Fruit fly (Drosophila melanogaster): Measurements from ENCODE around the gene Dph1.

Dph1 gene

DNA sequence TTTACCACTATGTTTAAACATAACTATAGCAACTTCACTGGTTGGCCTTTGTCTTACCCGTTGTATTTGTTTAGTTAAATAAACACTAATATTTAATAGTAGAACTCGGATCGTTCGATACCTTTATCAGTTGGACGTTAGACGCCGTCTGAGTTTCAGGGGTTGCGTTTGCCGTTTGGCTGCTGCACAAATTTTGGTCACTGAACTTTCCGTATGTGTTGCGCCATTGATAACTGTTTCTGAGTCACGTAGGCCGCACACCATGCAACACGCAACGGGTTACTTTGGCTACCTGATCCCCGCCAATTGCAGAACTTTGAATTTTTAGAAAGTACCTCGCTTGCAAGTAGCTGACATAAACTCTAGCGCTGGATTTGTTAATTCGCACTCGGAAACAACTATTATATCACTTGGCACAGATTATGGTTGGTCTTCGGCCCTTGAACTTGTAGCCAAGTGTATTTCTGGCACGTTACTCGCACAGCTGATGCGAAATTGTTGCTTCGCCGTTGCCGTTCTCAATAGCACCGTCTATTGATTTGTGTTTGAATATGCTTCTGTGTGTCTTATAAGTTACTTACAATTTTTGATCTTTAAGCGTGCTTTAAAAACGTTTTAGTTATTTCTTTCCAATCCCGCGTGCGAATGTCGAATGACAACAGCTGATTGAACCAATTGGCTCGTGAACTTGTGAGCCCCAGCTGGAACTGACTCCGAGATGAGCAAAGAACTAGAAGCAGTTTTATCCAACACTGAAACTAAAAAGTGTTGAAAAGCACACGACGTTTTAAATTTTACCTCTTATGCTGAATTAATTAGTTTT lies at the start of gene Dph1 (continued):
- peak; percentile 75 for TF ChIP-seq Bdp1 (GFP tag; optimal IDR thresholded peaks at IDR 0.05)

DNA sequence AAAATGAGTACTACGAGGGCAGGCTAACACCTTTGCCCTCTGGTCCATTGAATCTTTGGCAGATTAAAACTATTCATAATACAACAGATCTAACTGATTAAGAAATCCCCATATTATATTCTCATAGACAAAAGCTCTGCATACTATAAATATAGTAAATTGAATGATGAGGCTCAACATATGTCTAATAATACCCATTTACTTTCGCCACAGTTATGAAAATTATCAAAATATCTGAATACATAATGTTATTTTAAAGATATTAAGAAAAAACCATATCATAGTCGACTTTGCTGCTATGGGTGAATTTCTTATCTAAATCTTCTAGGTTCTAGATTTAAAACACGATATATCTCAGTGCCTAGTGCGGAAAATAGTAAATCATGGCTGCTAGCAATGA lies 35.1 kb upstream of the Dph1 start, which contains the start of gene CG32087:
CG32087 (plus strand) TSS at position 301 of the 400 bp plus-strand sequence.
- TF ChIP-seq gro (GFP tag; optimal IDR thresholded peaks at IDR 0.05) (no peak), CG10366 (GFP tag; IDR thresholded peaks at IDR 0.05) (no peak), ase (GFP tag; IDR thresholded peaks at IDR 0.05) (no peak), caup (GFP tag; optimal IDR thresholded peaks at IDR 0.05; ENCODE audit: severe bottlenecking) (no peak)

DNA sequence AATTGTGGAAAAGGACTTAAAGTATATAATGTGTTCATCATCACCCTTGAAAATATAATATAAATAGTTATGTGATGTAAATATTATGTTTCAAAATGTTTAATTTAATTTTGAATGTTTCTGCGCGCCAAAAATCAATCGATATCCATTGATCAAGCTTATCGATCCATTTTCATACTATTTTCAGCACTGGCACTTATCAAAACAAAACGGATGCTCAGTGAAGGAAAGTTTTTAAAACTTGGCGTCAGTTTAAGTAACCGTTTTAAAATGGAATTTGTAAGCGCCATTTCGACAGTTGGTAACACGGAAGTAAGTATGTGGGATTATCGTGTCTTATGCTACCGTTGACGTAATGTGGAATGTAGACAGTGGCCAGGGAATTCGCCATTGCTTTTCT lies 31.4 kb upstream of the Dph1 start, which contains the start of gene sunn:
sunn (plus strand) TSS at position 202 of the 400 bp plus-strand sequence.
- TF ChIP-seq Fer2 (tag; optimal IDR thresholded peaks at IDR 0.05) (no peak), Hr78 (GFP tag; optimal IDR thresholded peaks at IDR 0.05) (peak in 1 of 2 experiments; percentile 80), pzg (GFP tag; optimal IDR thresholded peaks at IDR 0.05) (peak; percentile 1), CG1529 (GFP tag; optimal IDR thresholded peaks at IDR 0.05) (no peak), CG2116 (GFP tag; optimal IDR thresholded peaks at IDR 0.05) (no peak), stwl (tag; optimal IDR thresholded peaks at IDR 0.05) (peak; percentile 52), nerfin-1 (tag; optimal IDR thresholded peaks at IDR 0.05) (no peak), Dp (GFP tag; optimal IDR thresholded peaks at IDR 0.05) (peak; percentile 65), E2f2 (GFP tag; IDR thresholded peaks at IDR 0.05) (peak; percentile 80), amos (GFP tag; IDR thresholded peaks at IDR 0.05; ENCODE audit: partially characterized antibody) (no peak), Six4 (GFP tag; optimal IDR thresholded peaks at IDR 0.05) (no peak), CG10267 (tag; optimal IDR thresholded peaks at IDR 0.05) (peak; percentile 73), Dref (GFP tag; IDR thresholded peaks at IDR 0.05) (peak; percentile 59), Myb (GFP tag; optimal IDR thresholded peaks at IDR 0.05) (peak; percentile 3), Ets97D (GFP tag; optimal IDR thresholded peaks at IDR 0.05) (peak; percentile 20), BEAF-32 (GFP tag; optimal IDR thresholded peaks at IDR 0.05) (peak; percentile 10), salm (tag; optimal IDR thresholded peaks at IDR 0.05) (no peak), Sry-δ (GFP tag; optimal IDR thresholded peaks at IDR 0.05) (no peak), bbx (GFP tag; IDR thresholded peaks at IDR 0.05; ENCODE audit: partially characterized antibody) (peak; percentile 12; the same call in 1 of the 2 replicates), mirr (GFP tag; optimal IDR thresholded peaks at IDR 0.05) (no peak), zen (tag; optimal IDR thresholded peaks at IDR 0.05) (no peak)

DNA sequence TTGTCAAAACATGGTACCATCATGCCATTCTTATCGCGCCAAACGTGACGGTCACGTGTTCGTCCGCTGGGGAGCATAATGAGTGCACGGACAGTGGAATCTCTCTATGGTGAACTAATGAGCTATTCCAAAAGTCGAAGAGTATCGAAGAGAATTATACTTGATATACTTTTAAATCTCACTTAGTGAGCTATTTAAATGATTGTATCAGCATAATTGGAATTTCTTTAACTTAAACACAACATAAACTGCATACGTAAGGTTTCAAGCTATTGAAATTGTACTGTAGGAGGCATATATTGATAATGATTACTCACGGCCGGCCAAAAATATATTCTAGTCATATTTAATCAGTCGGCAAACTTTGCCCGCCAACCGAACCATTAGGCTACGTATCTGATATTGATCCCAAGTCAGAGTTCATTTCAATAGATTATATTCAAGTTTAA lies 24.8 kb upstream of the Dph1 start:
- TF ChIP-seq CG12769 (tag; optimal IDR thresholded peaks at IDR 0.05) (peak; percentile 52), dysf (GFP tag; IDR thresholded peaks at IDR 0.05) (peak; percentile 49; the same call in 2 of the 3 replicates), CG6175 (GFP tag; IDR thresholded peaks at IDR 0.05) (no peak), sim (GFP tag; IDR thresholded peaks at IDR 0.05) (no peak), CG11247 (GFP tag; IDR thresholded peaks at IDR 0.05) (peak; percentile 40; the same call in 1 of the 2 replicates), cwo (GFP tag; optimal IDR thresholded peaks at IDR 0.05) (peak; percentile 96), az2 (GFP tag; optimal IDR thresholded peaks at IDR 0.05) (no peak), CG7786 (GFP tag; optimal IDR thresholded peaks at IDR 0.05) (no peak), CG13894 (tag; optimal IDR thresholded peaks at IDR 0.05) (no peak), CG34224 (GFP tag; IDR thresholded peaks at IDR 0.05; ENCODE audit: partially characterized antibody) (no peak), lbe (GFP tag; optimal IDR thresholded peaks at IDR 0.05) (no peak), CG14441 (GFP tag; IDR thresholded peaks at IDR 0.05) (peak; percentile 46), CG14014 (GFP tag; IDR thresholded peaks at IDR 0.05) (peak; percentile 15; the same call in 1 of the 2 replicates), CG17385 (GFP tag; optimal IDR thresholded peaks at IDR 0.05) (peak; percentile 11), CG14050 (GFP tag; IDR thresholded peaks at IDR 0.05) (peak; percentile 25; the same call in 1 of the 3 replicates), CG11456 (GFP tag; IDR thresholded peaks at IDR 0.05) (0 out of 3 replicates have a peak, but pooled peaks have one; percentile 51), exex (tag; optimal IDR thresholded peaks at IDR 0.05) (peak; percentile 33), CG9932 (GFP tag; IDR thresholded peaks at IDR 0.05) (peak; percentile 45), Mad (GFP tag; optimal IDR thresholded peaks at IDR 0.05) (no peak)

Measured in whole organism, embryonic.